Fruit fly (Drosophila melanogaster): Measurements from ENCODE around the gene nmd.
A peak's percentile ranks its signal among the peaks of the same experiment; 100 is the strongest.

Gene nmd

dm6 chr2L:10322773-10323487 is 19.2 kb upstream of the nmd start, which contains the start of gene CG5381:
CG5381 (minus strand) TSS chr2L:10323102.
- TF ChIP-seq Hr83 (GFP tag; optimal IDR thresholded peaks at IDR 0.05; ENCODE audit: poor library complexity, severe bottlenecking), result no peak
- TF ChIP-seq rgr (GFP tag; optimal IDR thresholded peaks at IDR 0.05), result no peak
- TF ChIP-seq Mio (GFP tag; optimal IDR thresholded peaks at IDR 0.05), result no peak
- TF ChIP-seq Dfd (GFP tag; optimal IDR thresholded peaks at IDR 0.05), result no peak
- TF ChIP-seq Rel (GFP tag; optimal IDR thresholded peaks at IDR 0.05), result no peak
- TF ChIP-seq Rel (tag; optimal IDR thresholded peaks at IDR 0.05), result peak; percentile 77

dm6 chr2L:10322176-10322575 is 18.4 kb upstream of the nmd start, which contains the start of gene CG4995:
CG4995 (plus strand) TSS chr2L:10322476.
- no peak for TF ChIP-seq sv (GFP tag; optimal IDR thresholded peaks at IDR 0.05)
- no peak for TF ChIP-seq fru (GFP tag; optimal IDR thresholded peaks at IDR 0.05)
- TF ChIP-seq CG32264 (GFP tag; optimal IDR thresholded peaks at IDR 0.05), result no peak
- no peak for TF ChIP-seq psq (GFP tag; optimal IDR thresholded peaks at IDR 0.05)
- TF ChIP-seq Jra (GFP tag; optimal IDR thresholded peaks at IDR 0.05), result no peak
- no peak for TF ChIP-seq foxo (GFP tag; optimal IDR thresholded peaks at IDR 0.05)
- no peak for TF ChIP-seq brk (GFP tag; optimal IDR thresholded peaks at IDR 0.05)
- TF ChIP-seq GATAd (GFP tag; optimal IDR thresholded peaks at IDR 0.05), result no peak
- TF ChIP-seq usp (GFP tag; optimal IDR thresholded peaks at IDR 0.05), result no peak
- no peak for TF ChIP-seq N (GFP tag; optimal IDR thresholded peaks at IDR 0.05)
- TF ChIP-seq Hr78 (GFP tag; optimal IDR thresholded peaks at IDR 0.05), result no peak
- no peak for TF ChIP-seq woc (GFP tag; optimal IDR thresholded peaks at IDR 0.05)
- no peak for TF ChIP-seq h (GFP tag; optimal IDR thresholded peaks at IDR 0.05)
- TF ChIP-seq HLH106 (tag; optimal IDR thresholded peaks at IDR 0.05), result no peak

dm6 chr2L:10321612-10322011 is 17.9 kb upstream of the nmd start:
- TF ChIP-seq Mio (GFP tag; optimal IDR thresholded peaks at IDR 0.05) (no peak), Rel (GFP tag; optimal IDR thresholded peaks at IDR 0.05) (peak; percentile 21), Rel (tag; optimal IDR thresholded peaks at IDR 0.05) (no peak)

dm6 chr2L:10321036-10321583 is 17.4 kb upstream of the nmd start:
- TF ChIP-seq h (GFP tag; optimal IDR thresholded peaks at IDR 0.05) (peak; percentile 11), brk (GFP tag; optimal IDR thresholded peaks at IDR 0.05) (peak; percentile 10), Rel (GFP tag; optimal IDR thresholded peaks at IDR 0.05) (no peak), Rel (tag; optimal IDR thresholded peaks at IDR 0.05) (peak; percentile 69), sage (GFP tag; optimal IDR thresholded peaks at IDR 0.05) (no peak), woc (GFP tag; optimal IDR thresholded peaks at IDR 0.05) (peak; percentile 10)

dm6 chr2L:10320174-10320775 is 16.5 kb upstream of the nmd start:
- no peak for TF ChIP-seq brk (GFP tag; optimal IDR thresholded peaks at IDR 0.05)
- no peak for TF ChIP-seq br (GFP tag; optimal IDR thresholded peaks at IDR 0.05)
- TF ChIP-seq sv (GFP tag; optimal IDR thresholded peaks at IDR 0.05), result no peak
- no peak for TF ChIP-seq Dfd (GFP tag; optimal IDR thresholded peaks at IDR 0.05)
- no peak for TF ChIP-seq dl (GFP tag; optimal IDR thresholded peaks at IDR 0.05; ENCODE audit: insufficient read depth in 1 of 2, partially characterized antibody in 2 of 2)
- no peak for TF ChIP-seq jim (GFP tag; optimal IDR thresholded peaks at IDR 0.05)
- TF ChIP-seq Hnf4 (GFP tag; optimal IDR thresholded peaks at IDR 0.05), result no peak
- TF ChIP-seq foxo (GFP tag; optimal IDR thresholded peaks at IDR 0.05), result no peak
- TF ChIP-seq HLH106 (tag; optimal IDR thresholded peaks at IDR 0.05), result no peak
- TF ChIP-seq Mio (GFP tag; optimal IDR thresholded peaks at IDR 0.05), result no peak
- no peak for TF ChIP-seq GATAd (GFP tag; optimal IDR thresholded peaks at IDR 0.05)
- no peak for TF ChIP-seq lola (GFP tag; optimal IDR thresholded peaks at IDR 0.05)
- no peak for TF ChIP-seq Vsx2 (GFP tag; optimal IDR thresholded peaks at IDR 0.05; ENCODE audit: partially characterized antibody)
- TF ChIP-seq pan (optimal IDR thresholded peaks at IDR 0.05), result no peak
- TF ChIP-seq woc (GFP tag; optimal IDR thresholded peaks at IDR 0.05), result no peak
- no peak for TF ChIP-seq sage (GFP tag; optimal IDR thresholded peaks at IDR 0.05)
- TF ChIP-seq Dif (GFP tag; optimal IDR thresholded peaks at IDR 0.05; ENCODE audit: partially characterized antibody), result no peak
- no peak for TF ChIP-seq OdsH (GFP tag; optimal IDR thresholded peaks at IDR 0.05)
- no peak for TF ChIP-seq usp (GFP tag; optimal IDR thresholded peaks at IDR 0.05)
- TF ChIP-seq Myc (optimal IDR thresholded peaks at IDR 0.05), result no peak

Data from whole organism, wandering third instar larva.